Worm (Caenorhabditis elegans) whole organism, early embryonic: ENCODE measurements around the gene rpn-11.

ENCODE experiments used
- B0310.2 ChIP-seq: sonication (generic microtip); optimal IDR thresholded peaks from 2 replicates; lab custom pipeline; 2016; ENCODE audit warnings: mild to moderate bottlenecking, missing genetic modification characterization, missing compliant biosample characterization
- F13C5.2 ChIP-seq: sonication (generic microtip); optimal IDR thresholded peaks from 2 replicates; lab custom pipeline; 2017; ENCODE audit warnings: mild to moderate bottlenecking, missing genetic modification characterization, inconsistent platforms, missing compliant biosample characterization
- aly-1 ChIP-seq: sonication (generic microtip); optimal IDR thresholded peaks from 2 replicates; lab custom pipeline; 2016; ENCODE audit warnings: missing genetic modification characterization, missing compliant biosample characterization
- ama-1 ChIP-seq: fragments of 150-350 bp; optimal IDR thresholded peaks from 2 replicates; lab custom pipeline; 2014
- ets-7 ChIP-seq: sonication (generic microtip); optimal IDR thresholded peaks from 2 replicates; lab custom pipeline; 2016; ENCODE audit warnings: missing genotype, missing genetic modification characterization, missing compliant biosample characterization
- flt-1 ChIP-seq: fragments of 200-800 bp; sonication (Bioruptor generic); IDR thresholded peaks from 2 replicates; pipeline ENCODE4 v1.3.6; 2022; ENCODE audit warnings: missing genetic modification characterization, missing compliant biosample characterization
- hmg-4 ChIP-seq: fragments of 200-800 bp; sonication (Bioruptor generic); optimal IDR thresholded peaks from 2 replicates; lab custom pipeline; 2018; ENCODE audit warnings: mild to moderate bottlenecking, missing genetic modification characterization, missing compliant biosample characterization
- hnd-1 ChIP-seq: sonication (generic microtip); optimal IDR thresholded peaks from 2 replicates; lab custom pipeline; 2016; ENCODE audit warnings: missing genetic modification characterization, missing compliant biosample characterization
- sea-1 ChIP-seq: fragments of 200-800 bp; sonication (Bioruptor generic); conservative IDR thresholded peaks from 2 replicates; pipeline ENCODE4 v1.3.6; 2022; ENCODE audit warnings: missing genetic modification characterization, missing compliant biosample characterization
- tbx-11 ChIP-seq: fragments of 200-800 bp; sonication (Bioruptor generic); IDR thresholded peaks from 2 replicates; pipeline ENCODE4 v1.3.6; 2022; ENCODE audit warnings: missing genetic modification characterization, missing compliant biosample characterization
- tbx-37 ChIP-seq: fragments of 200-800 bp; sonication (Bioruptor generic); conservative IDR thresholded peaks from 2 replicates; pipeline ENCODE4 v1.3.6; 2022; ENCODE audit warnings: missing genetic modification reagents, missing genetic modification characterization, missing compliant biosample characterization
- tra-4 ChIP-seq: sonication (generic microtip); optimal IDR thresholded peaks from 2 replicates; lab custom pipeline; 2017; ENCODE audit warnings: missing genetic modification characterization, missing compliant biosample characterization

DNA sequence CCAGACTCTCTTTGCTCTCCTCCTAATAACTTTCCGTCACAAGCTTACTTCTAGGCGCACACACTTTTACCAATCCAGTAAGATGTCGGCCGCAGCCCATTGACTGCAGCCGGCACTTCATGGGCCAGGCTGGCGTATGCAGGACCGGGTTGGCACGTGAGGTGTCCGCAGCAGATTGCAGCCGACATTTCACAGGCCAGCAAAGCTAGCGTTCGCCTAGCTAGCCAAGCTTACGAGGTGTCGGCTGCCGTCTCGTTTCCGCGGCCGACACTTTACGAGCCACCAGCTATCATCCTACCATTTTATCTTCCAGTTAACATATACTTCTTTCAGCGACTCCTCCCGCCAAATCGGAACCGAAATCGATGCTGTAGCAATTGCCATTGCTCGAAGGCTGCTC lies 41.3 kb upstream of the rpn-11 start:
- TF ChIP-seq tbx-37 (GFP tag; lab: Robert Waterston, UW), result no peak
- TF ChIP-seq hmg-4, result no peak
- TF ChIP-seq aly-1 (tag; lab: Kevin White, UChicago), result no peak
- no peak for TF ChIP-seq ama-1 (lab: Kevin White, UChicago)
- no peak for TF ChIP-seq hnd-1
- no peak for TF ChIP-seq tra-4 (tag; lab: Kevin White, UChicago)
- no peak for TF ChIP-seq sea-1
- TF ChIP-seq tbx-11, result no peak
- TF ChIP-seq flt-1, result no peak
- no peak for TF ChIP-seq B0310.2 (tag; lab: Kevin White, UChicago)
- no peak for TF ChIP-seq F13C5.2 (tag; lab: Kevin White, UChicago)
- TF ChIP-seq ets-7, result no peak
